Fruit fly (Drosophila melanogaster): Measurements from ENCODE around the gene CG11865.
A peak's percentile ranks its signal among the peaks of the same experiment; 100 is the strongest.
"Not testable (repeated sequence)": the region's sequence is repeated elsewhere in the genome, so short reads cannot be mapped to it uniquely, and the experiment has no call there.

CG11865 gene

dm6 chr2L:15643791-15644190, 27.0 kb downstream of the CG11865 start:
- no peak for TF ChIP-seq fru (GFP tag; optimal IDR thresholded peaks at IDR 0.05)
- TF ChIP-seq Hr78 (GFP tag; optimal IDR thresholded peaks at IDR 0.05): no peak
- no peak for TF ChIP-seq dl (GFP tag; optimal IDR thresholded peaks at IDR 0.05; ENCODE audit: insufficient read depth in 1 of 2, partially characterized antibody in 2 of 2)
- TF ChIP-seq sage (GFP tag; optimal IDR thresholded peaks at IDR 0.05): no peak
- peak; percentile 3 for TF ChIP-seq Myc (optimal IDR thresholded peaks at IDR 0.05)
- peak; percentile 65 for TF ChIP-seq Hr83 (GFP tag; optimal IDR thresholded peaks at IDR 0.05; ENCODE audit: poor library complexity, severe bottlenecking)

- TF ChIP-seq GATAd, foxo, woc (GFP tag; optimal IDR thresholded peaks at IDR 0.05): not testable (repeated sequence)
These were observed 42.6 kb downstream of the CG11865 start, which contains the start of gene CG44141 for dm6 chr2L:15659374-15659773. Gene CG44141, minus strand, starts transcription at chr2L:15659474.

dm6 chr2L:15660741-15661140, 43.9 kb downstream of the CG11865 start, which contains the start of gene CG18477:
Gene CG18477, plus strand, starts transcription at chr2L:15661041.
- not testable (repeated sequence) for TF ChIP-seq OdsH, fru, CG9705 (GFP tag; optimal IDR thresholded peaks at IDR 0.05)
